Fruit fly (Drosophila melanogaster): ENCODE measurements around the gene MnM.

DNA sequence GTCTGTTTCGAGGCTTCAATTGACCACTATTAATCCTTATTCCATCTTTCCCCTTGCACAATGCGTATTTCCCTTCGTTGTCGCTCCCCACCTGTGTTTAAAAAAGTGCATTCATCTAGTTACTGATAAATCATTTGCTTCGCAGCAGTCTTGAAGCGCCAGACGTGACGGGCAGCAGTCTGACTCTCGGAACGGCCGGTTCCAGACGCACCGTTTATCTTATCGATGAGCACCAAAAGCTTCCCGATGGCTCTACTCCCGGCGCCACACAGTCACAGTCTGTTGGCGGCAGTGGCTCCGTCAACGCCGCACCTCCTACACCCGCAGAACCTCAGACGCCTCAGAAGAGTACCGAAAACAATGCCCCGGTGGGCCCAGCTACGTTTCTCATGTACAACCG lies 5.7 kb upstream of the MnM start, which contains the start of gene CG42494:
- no peak for TF ChIP-seq rgr (GFP tag; optimal IDR thresholded peaks at IDR 0.05)
- TF ChIP-seq Hr78 (GFP tag; optimal IDR thresholded peaks at IDR 0.05), result no peak
- no peak for TF ChIP-seq GATAd (GFP tag; optimal IDR thresholded peaks at IDR 0.05)
- no peak for TF ChIP-seq pan (optimal IDR thresholded peaks at IDR 0.05)
- no peak for TF ChIP-seq dsf (GFP tag; optimal IDR thresholded peaks at IDR 0.05; ENCODE audit: borderline replicate concordance)
- TF ChIP-seq Dfd (GFP tag; optimal IDR thresholded peaks at IDR 0.05), result no peak
- no peak for TF ChIP-seq usp (GFP tag; optimal IDR thresholded peaks at IDR 0.05)
